Fruit fly (Drosophila melanogaster): ENCODE data around the gene CG7084.
A peak's percentile ranks its signal among the peaks of the same experiment; 100 is the strongest.

dm6 chr3R:22260675-22261461 lies 37.7 kb upstream of the CG7084 start:
- TF ChIP-seq usp (GFP tag; optimal IDR thresholded peaks at IDR 0.05) = no peak
- TF ChIP-seq CG15269 (tag; optimal IDR thresholded peaks at IDR 0.05) = peak; percentile 19
- no peak for TF ChIP-seq CG12769 (tag; optimal IDR thresholded peaks at IDR 0.05)
- no peak for TF ChIP-seq CG7963 (GFP tag; IDR thresholded peaks at IDR 0.05; ENCODE audit: partially characterized antibody)
- TF ChIP-seq pros (GFP tag; optimal IDR thresholded peaks at IDR 0.05) = no peak
- TF ChIP-seq HHEX (GFP tag; optimal IDR thresholded peaks at IDR 0.05) = no peak
- no peak for TF ChIP-seq Tbp (GFP tag; optimal IDR thresholded peaks at IDR 0.05)
- TF ChIP-seq psq (GFP tag; optimal IDR thresholded peaks at IDR 0.05) = no peak
- no peak for TF ChIP-seq CG9797 (GFP tag; optimal IDR thresholded peaks at IDR 0.05)
- peak; percentile 35 for TF ChIP-seq Blimp-1 (GFP tag; optimal IDR thresholded peaks at IDR 0.05)
- no peak for TF ChIP-seq CG8765 (GFP tag; IDR thresholded peaks at IDR 0.05)
- TF ChIP-seq fd96Cb (tag; optimal IDR thresholded peaks at IDR 0.05) = no peak
- TF ChIP-seq CG32772 (GFP tag; IDR thresholded peaks at IDR 0.05) = no peak

Data from whole organism, embryonic.